Fruit fly (Drosophila melanogaster) whole organism, prepupa: Measurements from ENCODE around the gene mio.
A peak's percentile ranks its signal among the peaks of the same experiment; 100 is the strongest.

ENCODE experiments used
- CG10631 ChIP-seq: fragments of 200-800 bp; sonication (Bioruptor generic); optimal IDR thresholded peaks from 2 replicates; lab custom pipeline; 2016; ENCODE audit warnings: missing biosample characterization, missing genetic modification characterization
- CG10669 ChIP-seq: fragments of 200-800 bp; sonication (Bioruptor generic); optimal IDR thresholded peaks from 3 replicates; lab custom pipeline; 2018; ENCODE audit warnings: missing biosample characterization, mild to moderate bottlenecking, missing genetic modification characterization, moderate library complexity
- CG11294 ChIP-seq: fragments of 200-800 bp; sonication (Bioruptor generic); IDR thresholded peaks from 2 replicates; pipeline ENCODE4 v1.3.6; 2022; ENCODE audit warnings: missing biosample characterization, missing genetic modification characterization
- CG11762 ChIP-seq: fragments of 200-800 bp; sonication (Bioruptor generic); optimal IDR thresholded peaks from 3 replicates; lab custom pipeline; 2016; ENCODE audit warnings: missing biosample characterization, missing genetic modification characterization; ENCODE audit not compliant: insufficient read depth
- CG11902 ChIP-seq: fragments of 200-800 bp; sonication (Bioruptor generic); optimal IDR thresholded peaks from 3 replicates; lab custom pipeline; 2016; ENCODE audit warnings: missing biosample characterization, missing genetic modification characterization
- CG15336 ChIP-seq: fragments of 200-800 bp; sonication (Bioruptor generic); IDR thresholded peaks from 2 replicates; pipeline ENCODE4 v1.3.6; 2022; ENCODE audit warnings: missing biosample characterization, missing genetic modification characterization
- CG1621 ChIP-seq: fragments of 200-800 bp; sonication (Bioruptor generic); optimal IDR thresholded peaks from 3 replicates; lab custom pipeline; 2018; ENCODE audit warnings: missing biosample characterization, mild to moderate bottlenecking, missing genetic modification characterization
- CG16779 ChIP-seq: fragments of 200-800 bp; sonication (Bioruptor generic); optimal IDR thresholded peaks from 3 replicates; lab custom pipeline; 2017; ENCODE audit warnings: missing biosample characterization, mild to moderate bottlenecking, missing genetic modification characterization
- CG3032 ChIP-seq: fragments of 200-800 bp; optimal IDR thresholded peaks from 2 replicates; lab custom pipeline; 2019; ENCODE audit warnings: missing biosample characterization, mild to moderate bottlenecking, missing genetic modification characterization, moderate library complexity
- CG31627 ChIP-seq: fragments of 200-800 bp; sonication (Bioruptor generic); optimal IDR thresholded peaks from 3 replicates; lab custom pipeline; 2016; ENCODE audit warnings: missing biosample characterization, missing genetic modification characterization
- CG32006 ChIP-seq: fragments of 200-800 bp; sonication (Bioruptor generic); optimal IDR thresholded peaks from 3 replicates; lab custom pipeline; 2017; ENCODE audit warnings: missing biosample characterization, mild to moderate bottlenecking, missing genetic modification characterization
- CG34406 ChIP-seq: fragments of 200-800 bp; sonication (Bioruptor generic); optimal IDR thresholded peaks from 3 replicates; lab custom pipeline; 2016; ENCODE audit warnings: missing biosample characterization, missing genetic modification characterization
- CG3919 ChIP-seq: fragments of 200-800 bp; sonication (Bioruptor generic); optimal IDR thresholded peaks from 3 replicates; lab custom pipeline; 2016; ENCODE audit warnings: missing biosample characterization, missing genetic modification characterization
- CG4318 ChIP-seq: fragments of 200-800 bp; sonication (Bioruptor generic); optimal IDR thresholded peaks from 3 replicates; lab custom pipeline; 2017; ENCODE audit warnings: missing biosample characterization, mild to moderate bottlenecking, missing genetic modification characterization
- CG6792 ChIP-seq: fragments of 200-800 bp; sonication (Bioruptor generic); optimal IDR thresholded peaks from 3 replicates; lab custom pipeline; 2016; ENCODE audit warnings: missing biosample characterization, missing genetic modification characterization
- CG6808 ChIP-seq: fragments of 200-800 bp; sonication (Bioruptor generic); optimal IDR thresholded peaks from 3 replicates; lab custom pipeline; 2017; ENCODE audit warnings: missing biosample characterization, missing genetic modification characterization, mild to moderate bottlenecking, moderate library complexity, missing genetic modification reagents
- CG6854 ChIP-seq: fragments of 200-800 bp; sonication (Bioruptor generic); optimal IDR thresholded peaks from 2 replicates; lab custom pipeline; 2017; ENCODE audit warnings: missing biosample characterization, mild to moderate bottlenecking, missing genetic modification characterization
- CG7368 ChIP-seq: fragments of 200-800 bp; sonication (Bioruptor generic); optimal IDR thresholded peaks from 3 replicates; lab custom pipeline; 2016; ENCODE audit warnings: missing biosample characterization, missing genetic modification characterization
- CG8119 ChIP-seq: fragments of 200-800 bp; sonication (Bioruptor generic); IDR thresholded peaks from 3 replicates; pipeline ENCODE4 v1.3.6; 2022; ENCODE audit warnings: missing biosample characterization, missing genetic modification characterization
- CG8319 ChIP-seq: fragments of 200-800 bp; sonication (Bioruptor generic); optimal IDR thresholded peaks from 3 replicates; lab custom pipeline; 2016; ENCODE audit warnings: missing biosample characterization, missing genetic modification characterization
- Eip75B ChIP-seq: fragments of 200-800 bp; sonication (Bioruptor generic); optimal IDR thresholded peaks from 3 replicates; lab custom pipeline; 2016; ENCODE audit warnings: missing biosample characterization, missing genetic modification characterization
- Eip93F ChIP-seq: fragments of 200-800 bp; sonication (Bioruptor generic); optimal IDR thresholded peaks from 2 replicates; lab custom pipeline; 2016; ENCODE audit warnings: missing biosample characterization, mild to moderate bottlenecking, missing genetic modification characterization
- Ets96B ChIP-seq: fragments of 200-800 bp; optimal IDR thresholded peaks from 2 replicates; lab custom pipeline; 2019; ENCODE audit warnings: missing biosample characterization, mild to moderate bottlenecking, missing genetic modification characterization, moderate library complexity
- Gug ChIP-seq: fragments of 200-800 bp; sonication (Bioruptor generic); IDR thresholded peaks from 2 replicates; pipeline ENCODE4 v1.3.6; 2022; ENCODE audit warnings: missing biosample characterization, missing genetic modification characterization
- Lpt ChIP-seq: fragments of 200-800 bp; sonication (Bioruptor generic); optimal IDR thresholded peaks from 3 replicates; lab custom pipeline; 2016; ENCODE audit warnings: missing biosample characterization, missing genetic modification characterization
- Met ChIP-seq: fragments of 200-800 bp; sonication (Bioruptor generic); optimal IDR thresholded peaks from 3 replicates; lab custom pipeline; 2016; ENCODE audit warnings: missing biosample characterization, missing genetic modification characterization
- OdsH ChIP-seq: fragments of 200-800 bp; sonication (Bioruptor generic); optimal IDR thresholded peaks from 3 replicates; lab custom pipeline; 2016; ENCODE audit warnings: missing biosample characterization, missing genetic modification characterization
- Smox ChIP-seq: fragments of 200-800 bp; sonication (Bioruptor generic); optimal IDR thresholded peaks from 3 replicates; lab custom pipeline; 2016; ENCODE audit warnings: missing biosample characterization, missing genetic modification characterization
- Sox102F ChIP-seq: fragments of 200-800 bp; sonication (Bioruptor generic); optimal IDR thresholded peaks from 2 replicates; lab custom pipeline; 2016; ENCODE audit warnings: missing biosample characterization, mild to moderate bottlenecking, missing genetic modification characterization
- Sox14 ChIP-seq: fragments of 200-800 bp; sonication (Bioruptor generic); optimal IDR thresholded peaks from 3 replicates; lab custom pipeline; 2016; ENCODE audit warnings: missing biosample characterization, missing genetic modification characterization
- Sox15 ChIP-seq: fragments of 200-800 bp; sonication (Bioruptor generic); optimal IDR thresholded peaks from 3 replicates; lab custom pipeline; 2016; ENCODE audit warnings: missing biosample characterization, missing genetic modification characterization
- achi ChIP-seq: fragments of 200-800 bp; sonication (Bioruptor generic); optimal IDR thresholded peaks from 3 replicates; lab custom pipeline; 2016; ENCODE audit warnings: missing biosample characterization, missing genetic modification characterization
- acj6 ChIP-seq: fragments of 200-800 bp; sonication (Bioruptor generic); optimal IDR thresholded peaks from 3 replicates; lab custom pipeline; 2016; ENCODE audit warnings: missing biosample characterization, missing genetic modification characterization
- cyc ChIP-seq: fragments of 200-800 bp; sonication (Bioruptor generic); optimal IDR thresholded peaks from 3 replicates; lab custom pipeline; 2016; ENCODE audit warnings: missing biosample characterization, missing genetic modification characterization
- dac ChIP-seq: fragments of 200-800 bp; sonication (Bioruptor generic); optimal IDR thresholded peaks from 2 replicates; lab custom pipeline; 2017; ENCODE audit warnings: missing biosample characterization, mild to moderate bottlenecking, missing genetic modification characterization
- dsx ChIP-seq: fragments of 200-800 bp; optimal IDR thresholded peaks from 3 replicates; lab custom pipeline; 2019; ENCODE audit warnings: missing biosample characterization, mild to moderate bottlenecking, missing genetic modification characterization, moderate library complexity; ENCODE audit not compliant: poor library complexity, severe bottlenecking
- eg ChIP-seq: fragments of 200-800 bp; sonication (Bioruptor generic); IDR thresholded peaks from 3 replicates; pipeline ENCODE4 v1.3.6; 2022; ENCODE audit warnings: missing biosample characterization, missing genetic modification characterization
- esn ChIP-seq: fragments of 200-800 bp; sonication (Bioruptor generic); optimal IDR thresholded peaks from 2 replicates; lab custom pipeline; 2016; ENCODE audit warnings: missing biosample characterization, mild to moderate bottlenecking, missing genetic modification characterization, moderate library complexity
- fd59A ChIP-seq: fragments of 200-800 bp; sonication (Bioruptor generic); optimal IDR thresholded peaks from 2 replicates; lab custom pipeline; 2017; ENCODE audit warnings: missing biosample characterization, mild to moderate bottlenecking, missing genetic modification characterization, missing genetic modification reagents
- fkh ChIP-seq: fragments of 200-800 bp; sonication (Bioruptor generic); optimal IDR thresholded peaks from 3 replicates; lab custom pipeline; 2017; ENCODE audit warnings: missing biosample characterization, mild to moderate bottlenecking, missing genetic modification characterization, moderate library complexity
- lz ChIP-seq: fragments of 200-800 bp; sonication (Bioruptor generic); optimal IDR thresholded peaks from 3 replicates; lab custom pipeline; 2016; ENCODE audit warnings: missing biosample characterization, missing genetic modification characterization
- net ChIP-seq: fragments of 200-800 bp; sonication (Bioruptor generic); optimal IDR thresholded peaks from 3 replicates; lab custom pipeline; 2016; ENCODE audit warnings: missing biosample characterization, missing genetic modification characterization
- pdm3 ChIP-seq: fragments of 200-800 bp; sonication (Bioruptor generic); optimal IDR thresholded peaks from 3 replicates; lab custom pipeline; 2016; ENCODE audit warnings: missing biosample characterization, missing genetic modification characterization
- spab ChIP-seq: fragments of 200-800 bp; sonication (Bioruptor generic); optimal IDR thresholded peaks from 2 replicates; lab custom pipeline; 2017; ENCODE audit warnings: missing biosample characterization, mild to moderate bottlenecking, missing genetic modification characterization, missing genetic modification reagents
- ss ChIP-seq, 2 experiments: fragments of 200-800 bp; sonication (Bioruptor generic); optimal IDR thresholded peaks; 2 replicates in 1 of 2; 3 replicates in 1 of 2; lab custom pipeline; 2017 to 2018; ENCODE audit warnings: mild to moderate bottlenecking in 2 of 2, missing biosample characterization in 2 of 2, missing genetic modification characterization in 2 of 2, moderate library complexity in 1 of 2
- svp ChIP-seq: fragments of 200-800 bp; sonication (Bioruptor generic); peaks from one replicate; lab custom pipeline; 2016; ENCODE audit warnings: missing biosample characterization, missing genetic modification characterization
- vri ChIP-seq: fragments of 200-800 bp; sonication (Bioruptor generic); optimal IDR thresholded peaks from 3 replicates; lab custom pipeline; 2016; ENCODE audit warnings: missing biosample characterization, mild to moderate bottlenecking, missing genetic modification characterization

mio gene

DNA sequence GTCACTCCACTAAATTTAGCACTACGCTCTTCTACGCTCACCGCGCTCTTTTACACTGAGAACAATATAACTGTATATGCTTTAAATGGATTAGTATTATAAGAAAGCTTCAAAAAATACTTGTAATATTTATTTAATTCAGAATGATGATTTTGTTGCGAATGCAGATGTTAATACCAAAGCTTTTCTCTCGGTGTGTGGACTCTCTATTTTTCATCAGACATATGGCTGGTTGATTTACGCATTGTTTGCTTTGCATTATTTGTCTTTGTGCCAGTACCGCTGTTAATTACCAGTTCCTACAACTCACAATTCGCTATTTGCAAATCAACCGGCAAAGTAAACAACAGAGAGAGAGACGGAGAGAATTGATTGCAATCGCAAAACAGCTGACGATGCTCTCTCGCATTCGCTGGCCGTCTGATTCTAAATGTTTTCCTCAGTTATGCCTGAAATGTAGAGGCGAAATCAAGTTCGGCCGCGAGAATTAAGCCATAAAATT lies 4.6 kb downstream of the mio start (continued):
- TF ChIP-seq Lpt (GFP tag; lab: Kevin White, UChicago) (peak; percentile 98), CG11294 (GFP tag; lab: Robert Waterston, UW) (peak; percentile 99), CG11762 (GFP tag; lab: Kevin White, UChicago) (peak; percentile 97), fkh (GFP tag; lab: Kevin White, UChicago) (peak; percentile 94), acj6 (GFP tag; lab: Kevin White, UChicago) (peak; percentile 98), CG6808 (GFP tag; lab: Kevin White, UChicago) (peak; percentile 98), Gug (GFP tag; lab: Robert Waterston, UW) (peak; percentile 99), CG3919 (GFP tag; lab: Kevin White, UChicago) (peak; percentile 99), Ets96B (tag; lab: Kevin White, UChicago) (peak; percentile 98), Eip93F (GFP tag; lab: Kevin White, UChicago) (peak; percentile 95), CG10631 (peak; percentile 99), CG34406 (peak; percentile 99), Sox14 (GFP tag; lab: Kevin White, UChicago) (peak; percentile 99), ss (GFP tag; optimal IDR thresholded peaks at IDR 0.05; lab: Kevin White, UChicago) (peak; percentile 97 to 99), CG10669 (GFP tag; lab: Kevin White, UChicago) (peak; percentile 99), eg (GFP tag; lab: Robert Waterston, UW) (peak; percentile 100), svp (GFP tag; lab: Kevin White, UChicago) (peak; percentile 98), Eip75B (peak; percentile 99), CG31627 (GFP tag; lab: Kevin White, UChicago) (peak; percentile 97), CG6854 (GFP tag; lab: Kevin White, UChicago) (peak; percentile 85), CG4318 (GFP tag; lab: Kevin White, UChicago) (peak; percentile 96), CG1621 (tag; lab: Kevin White, UChicago) (peak; percentile 98), Sox102F (GFP tag; lab: Kevin White, UChicago) (peak; percentile 99), Met (GFP tag; lab: Kevin White, UChicago) (peak; percentile 99), spab (GFP tag; lab: Kevin White, UChicago) (peak; percentile 99), lz (GFP tag; lab: Kevin White, UChicago) (peak; percentile 98), fd59A (GFP tag; lab: Kevin White, UChicago) (peak; percentile 99), CG11902 (GFP tag; lab: Kevin White, UChicago) (peak; percentile 95), CG8319 (GFP tag; lab: Kevin White, UChicago) (peak; percentile 98), cyc (GFP tag; lab: Kevin White, UChicago) (peak; percentile 97), CG32006 (GFP tag; lab: Kevin White, UChicago) (peak; percentile 99), achi (peak; percentile 98), dsx (GFP tag; lab: Kevin White, UChicago) (peak; percentile 98), Sox15 (GFP tag; lab: Kevin White, UChicago) (peak; percentile 95), CG6792 (GFP tag; lab: Kevin White, UChicago) (peak; percentile 99), pdm3 (GFP tag; lab: Kevin White, UChicago) (peak; percentile 99), net (GFP tag; lab: Kevin White, UChicago) (peak; percentile 99), CG15336 (GFP tag; lab: Robert Waterston, UW) (peak; percentile 100), Smox (GFP tag; lab: Kevin White, UChicago) (peak; percentile 97)
- TF ChIP-seq, all 60 proteins: peak for 60

dm6 chr2L:2222377-2222776 lies 5.3 kb downstream of the mio start:
- TF ChIP-seq CG3919 (GFP tag; lab: Kevin White, UChicago): peak; percentile 4
- TF ChIP-seq CG11294 (GFP tag; lab: Robert Waterston, UW): no peak
- TF ChIP-seq acj6 (GFP tag; lab: Kevin White, UChicago): no peak
- TF ChIP-seq ss (GFP tag; optimal IDR thresholded peaks at IDR 0.05; lab: Kevin White, UChicago): peak in 1 of 2 experiments; percentile 6
- TF ChIP-seq CG15336 (GFP tag; lab: Robert Waterston, UW): no peak; the same call in 1 of the 2 replicates
- TF ChIP-seq CG6792 (GFP tag; lab: Kevin White, UChicago): no peak
- 0 out of 3 replicates have a peak, but pooled peaks have one; percentile 38 for TF ChIP-seq eg (GFP tag; lab: Robert Waterston, UW)
- TF ChIP-seq Eip93F (GFP tag; lab: Kevin White, UChicago): no peak
- no peak for TF ChIP-seq dac (GFP tag; lab: Kevin White, UChicago)
- TF ChIP-seq CG1621 (tag; lab: Kevin White, UChicago): no peak
- no peak for TF ChIP-seq CG7368 (GFP tag; lab: Kevin White, UChicago)
- no peak for TF ChIP-seq CG3032 (tag; lab: Kevin White, UChicago)
- TF ChIP-seq Sox102F (GFP tag; lab: Kevin White, UChicago): no peak
- TF ChIP-seq esn (GFP tag; lab: Kevin White, UChicago): no peak
- peak; percentile 30 for TF ChIP-seq OdsH (GFP tag; lab: Kevin White, UChicago)
- TF ChIP-seq CG31627 (GFP tag; lab: Kevin White, UChicago): no peak
- no peak for TF ChIP-seq Lpt (GFP tag; lab: Kevin White, UChicago)
- TF ChIP-seq CG16779 (tag; lab: Kevin White, UChicago): no peak
- TF ChIP-seq Ets96B (tag; lab: Kevin White, UChicago): no peak
- TF ChIP-seq Smox (GFP tag; lab: Kevin White, UChicago): no peak
- TF ChIP-seq CG6854 (GFP tag; lab: Kevin White, UChicago): no peak
- no peak for TF ChIP-seq CG10631
- no peak for TF ChIP-seq fkh (GFP tag; lab: Kevin White, UChicago)
- peak; percentile 48; the same call in 1 of the 3 replicates for TF ChIP-seq CG8119 (GFP tag; lab: Robert Waterston, UW)
- no peak for TF ChIP-seq vri
